Worm (Caenorhabditis elegans) whole organism, late embryonic: ENCODE data around the gene lst-4.

Experiments
- C08G9.2 ChIP-seq: sonication (generic microtip); optimal IDR thresholded peaks from 2 replicates; lab custom pipeline; 2016; ENCODE audit warnings: mild to moderate bottlenecking, missing genetic modification characterization, moderate library complexity, missing compliant biosample characterization
- K02D7.2 ChIP-seq: sonication (generic microtip); optimal IDR thresholded peaks from 2 replicates; lab custom pipeline; 2017; ENCODE audit warnings: mild to moderate bottlenecking, missing genetic modification characterization, missing compliant biosample characterization
- ahr-1 ChIP-seq: sonication (generic microtip); optimal IDR thresholded peaks from 2 replicates; lab custom pipeline; 2016; ENCODE audit warnings: missing genetic modification characterization, missing compliant biosample characterization
- ama-1 ChIP-seq: fragments of 150-350 bp; optimal IDR thresholded peaks from 2 replicates; lab custom pipeline; 2014
- ceh-14 ChIP-seq: sonication (generic microtip); optimal IDR thresholded peaks from 2 replicates; lab custom pipeline; 2016; ENCODE audit warnings: missing genotype, missing genetic modification characterization, missing compliant biosample characterization
- ceh-18 ChIP-seq: sonication (generic microtip); optimal IDR thresholded peaks from 2 replicates; lab custom pipeline; 2016; ENCODE audit warnings: missing genetic modification characterization, missing compliant biosample characterization
- ceh-22 ChIP-seq: sonication (generic microtip); optimal IDR thresholded peaks from 2 replicates; lab custom pipeline; 2017; ENCODE audit warnings: missing biosample characterization, missing genetic modification characterization
- ceh-31 ChIP-seq: sonication (generic microtip); optimal IDR thresholded peaks from 2 replicates; lab custom pipeline; 2016; ENCODE audit warnings: missing genetic modification characterization, missing compliant biosample characterization
- ceh-45 ChIP-seq: fragments of 200-800 bp; sonication (Bioruptor generic); IDR thresholded peaks from 2 replicates; pipeline ENCODE4 v1.3.6; 2022; ENCODE audit warnings: missing genetic modification reagents, missing genetic modification characterization, missing compliant biosample characterization
- ceh-9 ChIP-seq: sonication (generic microtip); optimal IDR thresholded peaks from 2 replicates; lab custom pipeline; 2016; ENCODE audit warnings: mild to moderate bottlenecking, missing genetic modification characterization, inconsistent platforms, missing compliant biosample characterization
- elt-2 ChIP-seq: sonication (generic microtip); optimal IDR thresholded peaks from 2 replicates; lab custom pipeline; 2016; ENCODE audit warnings: missing genetic modification reagents, missing genetic modification characterization, missing compliant biosample characterization
- elt-4 ChIP-seq: sonication (generic microtip); optimal IDR thresholded peaks from 2 replicates; lab custom pipeline; 2016; ENCODE audit warnings: missing genetic modification characterization, missing compliant biosample characterization
- eyg-1 ChIP-seq: sonication (generic microtip); optimal IDR thresholded peaks from 2 replicates; lab custom pipeline; 2016; ENCODE audit warnings: missing genotype, missing genetic modification characterization, missing compliant biosample characterization
- fkh-10 ChIP-seq: fragments of 150-350 bp; optimal IDR thresholded peaks from 2 replicates; lab custom pipeline; 2014; ENCODE audit warnings: missing biosample characterization, missing genetic modification reagents, missing genetic modification characterization
- gmeb-2 ChIP-seq: sonication (generic microtip); optimal IDR thresholded peaks from 2 replicates; lab custom pipeline; 2016; ENCODE audit warnings: missing genetic modification characterization, inconsistent platforms, missing compliant biosample characterization
- hlh-13 ChIP-seq: fragments of 200-800 bp; sonication (Bioruptor generic); optimal IDR thresholded peaks from 2 replicates; lab custom pipeline; 2018; ENCODE audit warnings: mild to moderate bottlenecking, missing genetic modification characterization, missing compliant biosample characterization
- hlh-15 ChIP-seq: sonication (generic microtip); optimal IDR thresholded peaks from 2 replicates; lab custom pipeline; 2016; ENCODE audit warnings: missing genetic modification characterization, missing compliant biosample characterization
- hlh-8 ChIP-seq: sonication (generic microtip); optimal IDR thresholded peaks from 2 replicates; lab custom pipeline; 2016; ENCODE audit warnings: missing genotype, missing genetic modification characterization, missing compliant biosample characterization
- lin-11 ChIP-seq: fragments of 200-800 bp; sonication (Bioruptor generic); optimal IDR thresholded peaks from 2 replicates; lab custom pipeline; 2018; ENCODE audit warnings: mild to moderate bottlenecking, missing genetic modification characterization, missing compliant biosample characterization
- mec-3 ChIP-seq: sonication (generic microtip); optimal IDR thresholded peaks from 2 replicates; lab custom pipeline; 2016; ENCODE audit warnings: borderline replicate concordance, missing genetic modification characterization, missing compliant biosample characterization
- nfya-1 ChIP-seq: sonication (generic microtip); optimal IDR thresholded peaks from 2 replicates; lab custom pipeline; 2017; ENCODE audit warnings: missing genetic modification characterization, mild to moderate bottlenecking, missing compliant biosample characterization, antibody characterized with exemption, moderate library complexity
- npax-4 ChIP-seq: sonication (generic microtip); optimal IDR thresholded peaks from 2 replicates; lab custom pipeline; 2016; ENCODE audit warnings: missing genetic modification characterization, missing compliant biosample characterization
- pat-9 ChIP-seq: fragments of 200-800 bp; sonication (Bioruptor generic); optimal IDR thresholded peaks from 2 replicates; lab custom pipeline; 2018; ENCODE audit warnings: mild to moderate bottlenecking, missing genetic modification characterization, moderate library complexity, missing compliant biosample characterization
- pax-1 ChIP-seq: fragments of 150-350 bp; optimal IDR thresholded peaks from 2 replicates; lab custom pipeline; 2014; ENCODE audit warnings: missing biosample characterization, missing genetic modification characterization
- pros-1 ChIP-seq: fragments of 150-350 bp; optimal IDR thresholded peaks from 2 replicates; lab custom pipeline; 2014; ENCODE audit warnings: missing biosample characterization, missing genetic modification reagents, missing genetic modification characterization
- ref-2 ChIP-seq: sonication (generic microtip); optimal IDR thresholded peaks from 2 replicates; lab custom pipeline; 2016; ENCODE audit warnings: missing genetic modification characterization, missing compliant biosample characterization
- rnt-1 ChIP-seq: sonication (generic microtip); optimal IDR thresholded peaks from 2 replicates; lab custom pipeline; 2016; ENCODE audit warnings: missing genetic modification characterization, missing compliant biosample characterization
- tbx-2 ChIP-seq: sonication (generic microtip); optimal IDR thresholded peaks from 2 replicates; lab custom pipeline; 2016; ENCODE audit warnings: missing genetic modification characterization, missing compliant biosample characterization
- ttx-3 ChIP-seq: sonication (generic microtip); optimal IDR thresholded peaks from 2 replicates; lab custom pipeline; 2016; ENCODE audit warnings: missing genetic modification reagents, missing genetic modification characterization, missing compliant biosample characterization
- unc-3 ChIP-seq, 2 experiments: fragments of 200-800 bp in 1 of 2; sonication (Bioruptor generic) in 1 of 2; sonication (generic microtip) in 1 of 2; conservative IDR thresholded peaks in 1 of 2; optimal IDR thresholded peaks in 1 of 2; 2 replicates each; pipeline versions ENCODE4 v1.3.6 to Lab custom; 2016 to 2022; ENCODE audit warnings: missing compliant biosample characterization in 2 of 2, missing genetic modification characterization in 2 of 2, missing genetic modification reagents in 1 of 2
- unc-42 ChIP-seq: sonication (generic microtip); optimal IDR thresholded peaks from 2 replicates; lab custom pipeline; 2016; ENCODE audit warnings: missing genotype, missing genetic modification characterization, missing compliant biosample characterization
- unc-55 ChIP-seq: sonication (generic microtip); optimal IDR thresholded peaks from 2 replicates; lab custom pipeline; 2017; ENCODE audit warnings: missing biosample characterization, missing genetic modification reagents, missing genetic modification characterization
- unc-86 ChIP-seq: sonication (generic microtip); optimal IDR thresholded peaks from 2 replicates; lab custom pipeline; 2016; ENCODE audit warnings: missing genetic modification characterization, missing compliant biosample characterization
- zip-5 ChIP-seq: sonication (generic microtip); optimal IDR thresholded peaks from 2 replicates; lab custom pipeline; 2016; ENCODE audit warnings: missing genetic modification characterization, missing compliant biosample characterization
- ztf-16 ChIP-seq: sonication (generic microtip); optimal IDR thresholded peaks from 2 replicates; lab custom pipeline; 2017; ENCODE audit warnings: missing genetic modification characterization, missing compliant biosample characterization

Gene lst-4

DNA sequence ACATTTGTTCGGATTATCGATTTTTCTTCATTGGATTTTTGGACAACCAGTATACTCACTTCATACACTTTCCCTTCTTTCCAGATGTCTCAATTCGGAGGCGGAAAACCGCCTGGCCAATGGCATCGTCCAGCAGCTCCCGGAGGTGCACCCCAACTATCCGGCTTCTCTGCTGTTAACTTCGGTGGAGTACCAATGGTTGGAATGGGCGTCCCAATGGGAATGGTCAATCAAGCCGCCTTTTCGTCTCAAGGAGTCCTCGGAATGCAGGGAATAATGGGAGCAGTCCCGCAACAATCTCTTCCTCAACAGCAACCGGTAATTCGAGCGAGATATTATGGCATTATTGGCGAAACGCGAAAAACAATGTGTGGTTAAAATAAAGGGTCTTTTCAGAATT lies 1.8 kb upstream of the lst-4 start, which contains the start of gene ccar-1:
Gene ccar-1 (plus strand): TSS at position 83 of the 400 bp plus-strand sequence.
- TF ChIP-seq pat-9 (tag; lab: Kevin White, UChicago) = no peak
- no peak for TF ChIP-seq ref-2 (tag; lab: Kevin White, UChicago)
- TF ChIP-seq ztf-16 (tag; lab: Kevin White, UChicago) = no peak
- no peak for TF ChIP-seq K02D7.2 (tag; lab: Kevin White, UChicago)
- no peak for TF ChIP-seq hlh-13 (GFP tag; lab: Kevin White, UChicago)
- TF ChIP-seq ttx-3 (tag; lab: Kevin White, UChicago) = no peak
- no peak for TF ChIP-seq rnt-1 (tag; lab: Kevin White, UChicago)
- TF ChIP-seq npax-4 = no peak
- no peak for TF ChIP-seq hlh-15 (tag; lab: Kevin White, UChicago)
- no peak for TF ChIP-seq ceh-14

ce11 chrIV:14070992-14071289 lies 1.3 kb upstream of the lst-4 start:
- peak; percentile 45 for TF ChIP-seq ceh-31
- no peak for TF ChIP-seq gmeb-2
- peak; percentile 38 for TF ChIP-seq tbx-2
- TF ChIP-seq hlh-8 = no peak
- TF ChIP-seq elt-2 (tag; lab: Kevin White, UChicago) = peak; percentile 3
- peak; percentile 57 for TF ChIP-seq ama-1
- TF ChIP-seq lin-11 (tag; lab: Kevin White, UChicago) = no peak
- no peak for TF ChIP-seq unc-86 (tag; lab: Kevin White, UChicago)
- no peak for TF ChIP-seq mec-3 (tag; lab: Kevin White, UChicago)
- TF ChIP-seq ahr-1 (tag; lab: Kevin White, UChicago) = no peak
- TF ChIP-seq pax-1 (tag; lab: Kevin White, UChicago) = peak; percentile 63
- peak; percentile 30 for TF ChIP-seq pros-1 (tag; lab: Kevin White, UChicago)
- peak; percentile 39 for TF ChIP-seq ceh-18 (tag; lab: Kevin White, UChicago)
- TF ChIP-seq ref-2 (tag; lab: Kevin White, UChicago) = peak; percentile 11
- peak; percentile 10 for TF ChIP-seq unc-42 (tag; lab: Kevin White, UChicago)
- peak; percentile 56 for TF ChIP-seq unc-55
- TF ChIP-seq hlh-15 (tag; lab: Kevin White, UChicago) = no peak
- TF ChIP-seq nfya-1 = peak; percentile 87
- no peak for TF ChIP-seq ceh-9 (tag; lab: Kevin White, UChicago)
- no peak for TF ChIP-seq ztf-16 (tag; lab: Kevin White, UChicago)
- no peak for TF ChIP-seq eyg-1 (tag; lab: Kevin White, UChicago)
- TF ChIP-seq unc-3 (GFP tag; conservative IDR thresholded peaks at IDR 0.05; lab: Robert Waterston, UW) = no peak
- TF ChIP-seq unc-3 (tag; optimal IDR thresholded peaks at IDR 0.05; lab: Kevin White, UChicago) = no peak
- peak; percentile 74 for TF ChIP-seq rnt-1 (tag; lab: Kevin White, UChicago)

DNA sequence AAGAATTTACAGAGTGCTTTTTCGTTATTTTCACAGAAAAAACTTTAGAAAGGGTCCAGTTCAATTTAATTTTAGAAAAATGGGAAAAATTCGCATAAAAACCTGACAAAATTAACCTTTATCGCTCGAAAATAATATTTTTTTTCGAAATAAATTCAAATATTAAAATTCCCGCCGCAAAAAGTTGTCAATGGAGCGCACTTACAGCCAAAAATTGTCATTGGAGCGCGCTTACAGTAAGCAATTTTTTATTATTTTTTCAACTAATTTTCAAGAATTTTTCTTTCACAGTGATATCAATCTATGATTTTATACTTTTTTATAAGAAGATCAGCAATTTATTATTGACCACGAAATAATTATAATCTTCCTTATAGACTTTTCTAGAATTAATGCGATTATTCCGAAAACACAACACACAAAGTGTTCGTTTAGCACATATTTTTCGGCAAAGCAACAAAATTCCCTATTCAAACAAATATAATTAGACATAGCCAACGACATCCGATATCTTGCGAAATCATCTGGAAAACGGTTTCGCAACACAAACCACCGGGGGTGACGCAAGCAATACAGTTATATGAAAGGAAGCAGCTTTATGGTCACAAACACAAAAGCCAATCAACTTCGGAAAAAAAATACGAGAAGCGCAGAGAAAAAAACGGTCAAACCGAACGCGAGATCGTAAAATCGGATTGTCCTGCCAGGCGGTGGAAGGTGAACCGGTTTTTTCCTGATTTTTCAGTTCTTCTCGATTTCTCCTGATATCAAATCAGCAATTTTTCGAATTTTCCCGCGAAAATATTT lies 728 bp upstream of the lst-4 start:
- peak; percentile 4 for TF ChIP-seq ceh-14
- TF ChIP-seq ceh-45 (GFP tag; lab: Robert Waterston, UW) = no peak
- no peak for TF ChIP-seq mec-3 (tag; lab: Kevin White, UChicago)

DNA sequence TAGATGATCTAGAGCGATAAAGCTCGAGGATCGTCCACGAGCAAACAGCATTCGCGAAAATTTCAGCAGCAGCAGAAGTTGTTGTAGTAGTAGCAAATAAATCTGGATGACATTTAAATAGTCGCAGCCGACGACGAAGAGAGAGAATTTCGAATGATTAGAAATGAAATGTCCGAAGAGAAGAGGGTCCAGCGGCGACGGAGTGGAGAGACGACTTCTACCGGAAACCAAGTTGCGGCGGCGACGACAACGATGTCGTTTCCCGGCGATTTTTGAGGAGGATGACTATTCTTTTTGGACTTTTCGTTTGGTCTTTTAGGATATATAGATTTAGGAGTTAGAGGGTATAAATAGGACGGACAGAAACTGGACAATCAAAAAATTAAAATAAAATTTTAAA lies 3.3 kb downstream of the lst-4 start:
- TF ChIP-seq ama-1 (no peak), ceh-22 (no peak), eyg-1 (tag; lab: Kevin White, UChicago) (no peak), ttx-3 (tag; lab: Kevin White, UChicago) (no peak), ceh-31 (no peak), mec-3 (tag; lab: Kevin White, UChicago) (no peak), C08G9.2 (tag; lab: Kevin White, UChicago) (no peak), pat-9 (tag; lab: Kevin White, UChicago) (no peak), elt-4 (tag; lab: Kevin White, UChicago) (no peak), fkh-10 (no peak), hlh-8 (no peak), zip-5 (tag; lab: Kevin White, UChicago) (no peak)
- TF ChIP-seq, all 69 proteins: peak for 0
